Worm (Caenorhabditis elegans) whole organism, L4 larva: ENCODE data around the gene ZC84.6.

Experiments
- R02D3.7 ChIP-seq: fragments of 150-350 bp; sonication (generic microtip); optimal IDR thresholded peaks from 3 replicates; lab custom pipeline; 2014; ENCODE audit warnings: missing biosample characterization, missing genetic modification characterization
- fkh-10 ChIP-seq: fragments of 150-350 bp; optimal IDR thresholded peaks from 2 replicates; lab custom pipeline; 2014; ENCODE audit warnings: missing biosample characterization, missing genetic modification reagents, missing genetic modification characterization
- gei-8 ChIP-seq: fragments of 200-800 bp; sonication (Bioruptor generic); optimal IDR thresholded peaks from 2 replicates; lab custom pipeline; 2018; ENCODE audit warnings: mild to moderate bottlenecking, missing genetic modification characterization, missing compliant biosample characterization
- lim-7 ChIP-seq: fragments of 200-800 bp; sonication (Bioruptor generic); IDR thresholded peaks from 2 replicates; pipeline ENCODE4 v1.3.6; 2022; ENCODE audit warnings: missing genetic modification characterization, missing compliant biosample characterization
- lin-13 ChIP-seq: fragments of 150-350 bp; optimal IDR thresholded peaks from 2 replicates; lab custom pipeline; 2014; ENCODE audit warnings: missing biosample characterization, missing genetic modification reagents, missing genetic modification characterization

DNA sequence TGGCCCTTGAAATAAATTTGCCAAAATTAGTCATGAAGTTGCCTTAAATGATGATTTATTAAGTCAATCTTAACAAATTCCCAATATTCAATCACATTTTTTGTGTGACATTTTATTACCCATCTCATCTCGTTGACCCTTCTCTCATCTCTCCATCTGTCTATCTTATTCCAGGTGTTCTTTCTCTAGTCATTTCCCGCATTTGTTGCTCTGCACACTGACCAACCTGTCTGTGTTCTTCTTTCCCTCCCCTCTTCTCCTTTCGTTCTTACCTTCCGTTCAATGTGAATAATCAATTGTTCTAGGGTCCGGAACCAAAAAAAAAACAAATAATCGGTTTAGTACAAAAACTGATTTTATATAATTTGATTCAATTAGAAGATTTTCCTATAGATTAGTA, 47.7 kb upstream of the ZC84.6 start, which contains the start of gene T02C1.1:
- TF ChIP-seq lin-13 (GFP tag; lab: Kevin White, UChicago) (no peak), fkh-10 (GFP tag; lab: Kevin White, UChicago) (no peak), gei-8 (GFP tag; lab: Kevin White, UChicago) (no peak), lim-7 (GFP tag; lab: Robert Waterston, UW) (no peak), R02D3.7 (tag; lab: Kevin White, UChicago) (no peak)
